Worm (Caenorhabditis elegans) whole organism, early embryonic: ENCODE measurements around the gene lsy-2.

Experiments
- ama-1 ChIP-seq: fragments of 150-350 bp; optimal IDR thresholded peaks from 2 replicates; lab custom pipeline; 2014
- ceh-13 ChIP-seq: fragments of 200-800 bp; sonication (Bioruptor generic); optimal IDR thresholded peaks from 2 replicates; lab custom pipeline; 2018; ENCODE audit warnings: mild to moderate bottlenecking, missing genetic modification characterization, missing compliant biosample characterization
- hmg-4 ChIP-seq: fragments of 200-800 bp; sonication (Bioruptor generic); optimal IDR thresholded peaks from 2 replicates; lab custom pipeline; 2018; ENCODE audit warnings: mild to moderate bottlenecking, missing genetic modification characterization, missing compliant biosample characterization
- hnd-1 ChIP-seq: sonication (generic microtip); optimal IDR thresholded peaks from 2 replicates; lab custom pipeline; 2016; ENCODE audit warnings: missing genetic modification characterization, missing compliant biosample characterization
- pes-1 ChIP-seq: fragments of 200-800 bp; sonication (Bioruptor generic); IDR thresholded peaks from 2 replicates; pipeline ENCODE4 v1.3.6; 2022; ENCODE audit warnings: missing genetic modification reagents, missing genetic modification characterization, missing compliant biosample characterization
- scrt-1 ChIP-seq: fragments of 200-800 bp; sonication (Bioruptor generic); IDR thresholded peaks from 2 replicates; pipeline ENCODE4 v1.3.6; 2022; ENCODE audit warnings: missing genetic modification characterization, missing compliant biosample characterization
- tbx-11 ChIP-seq: fragments of 200-800 bp; sonication (Bioruptor generic); IDR thresholded peaks from 2 replicates; pipeline ENCODE4 v1.3.6; 2022; ENCODE audit warnings: missing genetic modification characterization, missing compliant biosample characterization

DNA sequence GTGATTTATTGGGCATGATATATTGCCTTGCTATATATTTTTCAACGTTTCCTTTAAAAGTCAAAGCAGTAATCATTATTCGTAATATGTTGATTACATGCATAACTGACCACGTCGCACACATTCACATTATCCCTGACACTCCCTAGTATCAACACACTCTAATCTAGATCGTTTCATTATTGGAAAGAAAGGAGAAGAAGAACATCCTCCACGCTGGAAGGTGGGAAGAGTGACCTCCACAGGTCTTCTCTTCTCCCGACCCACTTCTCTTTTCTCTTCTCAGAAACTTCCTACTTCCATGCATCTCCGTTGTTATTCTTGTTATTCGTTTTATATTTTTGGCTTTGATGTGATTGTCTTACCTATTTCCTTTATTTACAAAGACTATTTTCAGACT, 15.4 kb upstream of the lsy-2 start, which contains the start of gene txdc-12.2:
- TF ChIP-seq scrt-1 (GFP tag; lab: Robert Waterston, UW) (no peak), hmg-4 (no peak), ceh-13 (GFP tag; lab: Kevin White, UChicago) (no peak), pes-1 (no peak), tbx-11 (GFP tag; lab: Robert Waterston, UW) (no peak), hnd-1 (tag; lab: Kevin White, UChicago) (no peak), ama-1 (lab: Kevin White, UChicago) (no peak)
